Fruit fly (Drosophila melanogaster) whole organism, prepupa: ENCODE results near the gene CG31463.
A peak's percentile ranks its signal among the peaks of the same experiment; 100 is the strongest.

Source experiments
- Blimp-1 ChIP-seq: fragments of 200-800 bp; sonication (Bioruptor generic); optimal IDR thresholded peaks from 3 replicates; lab custom pipeline; 2017; ENCODE audit warnings: missing biosample characterization, missing genetic modification characterization, mild to moderate bottlenecking, moderate library complexity, missing genetic modification reagents
- CG10631 ChIP-seq: fragments of 200-800 bp; sonication (Bioruptor generic); optimal IDR thresholded peaks from 2 replicates; lab custom pipeline; 2016; ENCODE audit warnings: missing biosample characterization, missing genetic modification characterization
- CG11762 ChIP-seq: fragments of 200-800 bp; sonication (Bioruptor generic); optimal IDR thresholded peaks from 3 replicates; lab custom pipeline; 2016; ENCODE audit warnings: missing biosample characterization, missing genetic modification characterization; ENCODE audit not compliant: insufficient read depth
- CG11902 ChIP-seq: fragments of 200-800 bp; sonication (Bioruptor generic); optimal IDR thresholded peaks from 3 replicates; lab custom pipeline; 2016; ENCODE audit warnings: missing biosample characterization, missing genetic modification characterization
- CG15336 ChIP-seq: fragments of 200-800 bp; sonication (Bioruptor generic); IDR thresholded peaks from 2 replicates; pipeline ENCODE4 v1.3.6; 2022; ENCODE audit warnings: missing biosample characterization, missing genetic modification characterization
- CG1621 ChIP-seq: fragments of 200-800 bp; sonication (Bioruptor generic); optimal IDR thresholded peaks from 3 replicates; lab custom pipeline; 2018; ENCODE audit warnings: missing biosample characterization, mild to moderate bottlenecking, missing genetic modification characterization
- CG3032 ChIP-seq: fragments of 200-800 bp; optimal IDR thresholded peaks from 2 replicates; lab custom pipeline; 2019; ENCODE audit warnings: missing biosample characterization, mild to moderate bottlenecking, missing genetic modification characterization, moderate library complexity
- CG31627 ChIP-seq: fragments of 200-800 bp; sonication (Bioruptor generic); optimal IDR thresholded peaks from 3 replicates; lab custom pipeline; 2016; ENCODE audit warnings: missing biosample characterization, missing genetic modification characterization
- CG32006 ChIP-seq: fragments of 200-800 bp; sonication (Bioruptor generic); optimal IDR thresholded peaks from 3 replicates; lab custom pipeline; 2017; ENCODE audit warnings: missing biosample characterization, mild to moderate bottlenecking, missing genetic modification characterization
- CG34406 ChIP-seq: fragments of 200-800 bp; sonication (Bioruptor generic); optimal IDR thresholded peaks from 3 replicates; lab custom pipeline; 2016; ENCODE audit warnings: missing biosample characterization, missing genetic modification characterization
- CG3919 ChIP-seq: fragments of 200-800 bp; sonication (Bioruptor generic); optimal IDR thresholded peaks from 3 replicates; lab custom pipeline; 2016; ENCODE audit warnings: missing biosample characterization, missing genetic modification characterization
- CG6792 ChIP-seq: fragments of 200-800 bp; sonication (Bioruptor generic); optimal IDR thresholded peaks from 3 replicates; lab custom pipeline; 2016; ENCODE audit warnings: missing biosample characterization, missing genetic modification characterization
- CG7368 ChIP-seq: fragments of 200-800 bp; sonication (Bioruptor generic); optimal IDR thresholded peaks from 3 replicates; lab custom pipeline; 2016; ENCODE audit warnings: missing biosample characterization, missing genetic modification characterization
- CG8119 ChIP-seq: fragments of 200-800 bp; sonication (Bioruptor generic); IDR thresholded peaks from 3 replicates; pipeline ENCODE4 v1.3.6; 2022; ENCODE audit warnings: missing biosample characterization, missing genetic modification characterization
- CG8632 ChIP-seq: fragments of 200-800 bp; sonication (Bioruptor generic); optimal IDR thresholded peaks from 3 replicates; lab custom pipeline; 2016; ENCODE audit warnings: missing biosample characterization, missing genetic modification characterization
- CG9139 ChIP-seq: fragments of 200-800 bp; sonication (Bioruptor generic); optimal IDR thresholded peaks from 3 replicates; lab custom pipeline; 2017; ENCODE audit warnings: missing biosample characterization, mild to moderate bottlenecking, missing genetic modification characterization
- Eip78C ChIP-seq: fragments of 200-800 bp; sonication (Bioruptor generic); peaks from one replicate; lab custom pipeline; 2016; ENCODE audit warnings: missing biosample characterization, missing genetic modification characterization
- Eip93F ChIP-seq: fragments of 200-800 bp; sonication (Bioruptor generic); optimal IDR thresholded peaks from 2 replicates; lab custom pipeline; 2016; ENCODE audit warnings: missing biosample characterization, mild to moderate bottlenecking, missing genetic modification characterization
- Ets21C ChIP-seq: fragments of 200-800 bp; sonication (Bioruptor generic); optimal IDR thresholded peaks from 3 replicates; lab custom pipeline; 2016; ENCODE audit warnings: missing biosample characterization, missing genetic modification characterization
- Ets96B ChIP-seq: fragments of 200-800 bp; optimal IDR thresholded peaks from 2 replicates; lab custom pipeline; 2019; ENCODE audit warnings: missing biosample characterization, mild to moderate bottlenecking, missing genetic modification characterization, moderate library complexity
- Hr38 ChIP-seq: sonication (Bioruptor generic); optimal IDR thresholded peaks from 2 replicates; lab custom pipeline; 2016; ENCODE audit warnings: missing biosample characterization, missing genetic modification characterization
- Hr39 ChIP-seq: fragments of 200-800 bp; sonication (Bioruptor generic); optimal IDR thresholded peaks from 2 replicates; lab custom pipeline; 2016; ENCODE audit warnings: missing biosample characterization, missing genetic modification characterization
- Hr4 ChIP-seq: fragments of 200-800 bp; sonication (Bioruptor generic); optimal IDR thresholded peaks from 3 replicates; lab custom pipeline; 2016; ENCODE audit warnings: missing biosample characterization, missing genetic modification characterization
- Lpt ChIP-seq: fragments of 200-800 bp; sonication (Bioruptor generic); optimal IDR thresholded peaks from 3 replicates; lab custom pipeline; 2016; ENCODE audit warnings: missing biosample characterization, missing genetic modification characterization
- Met ChIP-seq: fragments of 200-800 bp; sonication (Bioruptor generic); optimal IDR thresholded peaks from 3 replicates; lab custom pipeline; 2016; ENCODE audit warnings: missing biosample characterization, missing genetic modification characterization
- OdsH ChIP-seq: fragments of 200-800 bp; sonication (Bioruptor generic); optimal IDR thresholded peaks from 3 replicates; lab custom pipeline; 2016; ENCODE audit warnings: missing biosample characterization, missing genetic modification characterization
- Smox ChIP-seq: fragments of 200-800 bp; sonication (Bioruptor generic); optimal IDR thresholded peaks from 3 replicates; lab custom pipeline; 2016; ENCODE audit warnings: missing biosample characterization, missing genetic modification characterization
- Sox102F ChIP-seq: fragments of 200-800 bp; sonication (Bioruptor generic); optimal IDR thresholded peaks from 2 replicates; lab custom pipeline; 2016; ENCODE audit warnings: missing biosample characterization, mild to moderate bottlenecking, missing genetic modification characterization
- Sox15 ChIP-seq: fragments of 200-800 bp; sonication (Bioruptor generic); optimal IDR thresholded peaks from 3 replicates; lab custom pipeline; 2016; ENCODE audit warnings: missing biosample characterization, missing genetic modification characterization
- cyc ChIP-seq: fragments of 200-800 bp; sonication (Bioruptor generic); optimal IDR thresholded peaks from 3 replicates; lab custom pipeline; 2016; ENCODE audit warnings: missing biosample characterization, missing genetic modification characterization
- esn ChIP-seq: fragments of 200-800 bp; sonication (Bioruptor generic); optimal IDR thresholded peaks from 2 replicates; lab custom pipeline; 2016; ENCODE audit warnings: missing biosample characterization, mild to moderate bottlenecking, missing genetic modification characterization, moderate library complexity
- fkh ChIP-seq: fragments of 200-800 bp; sonication (Bioruptor generic); optimal IDR thresholded peaks from 3 replicates; lab custom pipeline; 2017; ENCODE audit warnings: missing biosample characterization, mild to moderate bottlenecking, missing genetic modification characterization, moderate library complexity
- lz ChIP-seq: fragments of 200-800 bp; sonication (Bioruptor generic); optimal IDR thresholded peaks from 3 replicates; lab custom pipeline; 2016; ENCODE audit warnings: missing biosample characterization, missing genetic modification characterization
- net ChIP-seq: fragments of 200-800 bp; sonication (Bioruptor generic); optimal IDR thresholded peaks from 3 replicates; lab custom pipeline; 2016; ENCODE audit warnings: missing biosample characterization, missing genetic modification characterization
- pdm3 ChIP-seq: fragments of 200-800 bp; sonication (Bioruptor generic); optimal IDR thresholded peaks from 3 replicates; lab custom pipeline; 2016; ENCODE audit warnings: missing biosample characterization, missing genetic modification characterization
- salr ChIP-seq, 2 experiments: fragments of 200-800 bp; sonication (Bioruptor generic); optimal IDR thresholded peaks; 3 replicates each; lab custom pipeline; 2016 to 2018; ENCODE audit warnings: missing biosample characterization in 2 of 2, missing genetic modification characterization in 2 of 2, mild to moderate bottlenecking in 1 of 2
- ss ChIP-seq, 2 experiments: fragments of 200-800 bp; sonication (Bioruptor generic); optimal IDR thresholded peaks; 2 replicates in 1 of 2; 3 replicates in 1 of 2; lab custom pipeline; 2017 to 2018; ENCODE audit warnings: mild to moderate bottlenecking in 2 of 2, missing biosample characterization in 2 of 2, missing genetic modification characterization in 2 of 2, moderate library complexity in 1 of 2
- svp ChIP-seq: fragments of 200-800 bp; sonication (Bioruptor generic); peaks from one replicate; lab custom pipeline; 2016; ENCODE audit warnings: missing biosample characterization, missing genetic modification characterization
- topi ChIP-seq: fragments of 200-800 bp; sonication (Bioruptor generic); optimal IDR thresholded peaks from 3 replicates; lab custom pipeline; 2016; ENCODE audit warnings: missing biosample characterization, missing genetic modification characterization
- vri ChIP-seq: fragments of 200-800 bp; sonication (Bioruptor generic); optimal IDR thresholded peaks from 3 replicates; lab custom pipeline; 2016; ENCODE audit warnings: missing biosample characterization, mild to moderate bottlenecking, missing genetic modification characterization

CG31463 gene

dm6 chr3R:8282727-8283126 is 9.4 kb upstream of the CG31463 start:
- TF ChIP-seq pdm3 (GFP tag; lab: Kevin White, UChicago) (peak; percentile 0), salr (GFP tag; optimal IDR thresholded peaks at IDR 0.05; lab: Kevin White, UChicago) (no peak), svp (GFP tag; lab: Kevin White, UChicago) (peak; percentile 81), topi (GFP tag; lab: Kevin White, UChicago) (peak; percentile 45), Eip78C (peak; percentile 82), Blimp-1 (GFP tag; lab: Kevin White, UChicago) (peak; percentile 53), Ets96B (no peak), CG32006 (GFP tag; lab: Kevin White, UChicago) (no peak), CG31627 (GFP tag; lab: Kevin White, UChicago) (peak; percentile 33), esn (GFP tag; lab: Kevin White, UChicago) (peak; percentile 54), CG34406 (GFP tag; lab: Kevin White, UChicago) (peak; percentile 22), Lpt (no peak), CG6792 (GFP tag; lab: Kevin White, UChicago) (peak; percentile 4), Hr39 (GFP tag; lab: Kevin White, UChicago) (peak; percentile 54), CG3032 (no peak), lz (GFP tag; lab: Kevin White, UChicago) (peak; percentile 27), Ets21C (GFP tag; lab: Kevin White, UChicago) (peak; percentile 24), Eip93F (GFP tag; lab: Kevin White, UChicago) (no peak), Smox (GFP tag; lab: Kevin White, UChicago) (peak; percentile 51), Hr38 (no peak), CG11762 (GFP tag; lab: Kevin White, UChicago) (no peak), CG8119 (GFP tag; lab: Robert Waterston, UW) (no peak), CG10631 (GFP tag; lab: Kevin White, UChicago) (no peak), Sox15 (GFP tag; lab: Kevin White, UChicago) (no peak), Sox102F (peak; percentile 59), Met (GFP tag; lab: Kevin White, UChicago) (peak; percentile 55), vri (GFP tag; lab: Kevin White, UChicago) (peak; percentile 5), CG15336 (GFP tag; lab: Robert Waterston, UW) (no peak), CG11902 (no peak), cyc (peak; percentile 19)

- TF ChIP-seq ss (GFP tag; optimal IDR thresholded peaks at IDR 0.05; lab: Kevin White, UChicago), result no peak
- no peak for TF ChIP-seq CG7368 (GFP tag; lab: Kevin White, UChicago)
- TF ChIP-seq CG8632 (GFP tag; lab: Kevin White, UChicago), result no peak
- no peak for TF ChIP-seq CG9139 (GFP tag; lab: Kevin White, UChicago)
- TF ChIP-seq CG11902, result no peak
- no peak for TF ChIP-seq Eip93F (GFP tag; lab: Kevin White, UChicago)
- no peak for TF ChIP-seq fkh (GFP tag; lab: Kevin White, UChicago)
- TF ChIP-seq svp (GFP tag; lab: Kevin White, UChicago), result no peak
- TF ChIP-seq net (GFP tag; lab: Kevin White, UChicago), result no peak
- no peak for TF ChIP-seq CG1621
- no peak for TF ChIP-seq CG3919
- TF ChIP-seq CG31627 (GFP tag; lab: Kevin White, UChicago), result no peak
- no peak for TF ChIP-seq lz (GFP tag; lab: Kevin White, UChicago)
- no peak for TF ChIP-seq OdsH (GFP tag; lab: Kevin White, UChicago)
- TF ChIP-seq CG10631 (GFP tag; lab: Kevin White, UChicago), result no peak
- TF ChIP-seq Blimp-1 (GFP tag; lab: Kevin White, UChicago), result no peak
- no peak for TF ChIP-seq Hr4 (GFP tag; lab: Kevin White, UChicago)
- no peak for TF ChIP-seq CG15336 (GFP tag; lab: Robert Waterston, UW)
- TF ChIP-seq CG8119 (GFP tag; lab: Robert Waterston, UW), result no peak
These were observed 7.9 kb upstream of the CG31463 start for dm6 chr3R:8284234-8284633.
